Fruit fly (Drosophila melanogaster): ENCODE data around the gene CG42716.

DNA sequence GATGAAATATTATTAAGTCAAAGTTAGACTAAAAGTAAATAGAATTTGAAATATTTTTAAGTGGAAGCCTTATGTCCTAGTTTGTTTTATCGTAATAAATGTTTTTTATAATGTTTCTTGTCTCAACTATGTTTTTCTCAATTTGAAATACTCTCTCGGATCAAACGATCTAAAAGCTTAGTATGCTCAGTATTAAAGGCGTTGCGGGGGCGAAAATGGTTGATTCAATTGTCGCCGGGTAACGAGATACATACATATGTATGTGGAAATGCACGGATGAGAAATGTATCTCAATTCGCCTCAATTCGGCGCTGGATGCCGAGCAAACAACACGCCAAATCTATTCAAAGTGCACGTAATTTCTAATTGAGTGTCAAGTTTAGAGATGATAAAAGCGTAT lies 1.6 kb downstream of the CG42716 start, which contains the start of gene CG5895:
- no peak for TF ChIP-seq pan (optimal IDR thresholded peaks at IDR 0.05)
- TF ChIP-seq Dif (GFP tag; optimal IDR thresholded peaks at IDR 0.05; ENCODE audit: partially characterized antibody) = no peak
- no peak for TF ChIP-seq sage (GFP tag; optimal IDR thresholded peaks at IDR 0.05)
- TF ChIP-seq rgr (GFP tag; optimal IDR thresholded peaks at IDR 0.05) = no peak
- no peak for TF ChIP-seq usp (GFP tag; optimal IDR thresholded peaks at IDR 0.05)
- no peak for TF ChIP-seq tai (GFP tag; optimal IDR thresholded peaks at IDR 0.05)

Measured in whole organism, wandering third instar larva.